Worm (Caenorhabditis elegans) whole organism, dauer: ENCODE data around the gene fbxa-116.

Experiments
- unc-62 ChIP-seq: sonication (generic microtip); optimal IDR thresholded peaks from 2 replicates; lab custom pipeline; 2017; ENCODE audit warnings: missing biosample characterization, missing genetic modification reagents, missing genetic modification characterization

Gene fbxa-116

ce11 chrV:20188790-20189189 is at the start of gene fbxa-116:
Gene fbxa-116 (minus strand): TSS chrV:20188890.
- TF ChIP-seq unc-62 (GFP tag; lab: Kevin White, UChicago) = no peak

ce11 chrV:20237429-20237828 is 48.7 kb upstream of the fbxa-116 start, which contains the start of gene sld-5:
Gene sld-5 (minus strand): TSS chrV:20237745.
- TF ChIP-seq unc-62 (GFP tag; lab: Kevin White, UChicago) = no peak

DNA sequence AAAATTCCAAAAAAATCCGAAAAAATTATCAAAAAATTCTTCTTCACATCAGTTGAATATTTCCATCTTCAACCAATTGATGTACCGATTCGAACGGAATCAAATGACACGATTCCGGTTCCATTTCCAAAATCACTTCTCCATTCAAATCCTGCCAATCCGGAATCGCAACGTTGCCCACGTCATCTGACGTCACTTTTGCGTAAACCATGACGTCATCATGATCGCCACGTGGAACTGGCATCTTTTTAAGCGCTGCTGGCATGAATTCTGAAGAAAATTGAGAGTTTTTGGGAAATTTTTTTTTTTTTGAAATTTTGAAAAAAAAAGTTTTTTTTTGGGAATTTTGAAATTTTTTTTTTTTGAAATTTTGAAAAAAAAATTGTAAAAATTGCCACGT is 46.5 kb upstream of the fbxa-116 start:
- no peak for TF ChIP-seq unc-62 (GFP tag; lab: Kevin White, UChicago)

ce11 chrV:20234439-20234838 is 45.7 kb upstream of the fbxa-116 start:
- TF ChIP-seq unc-62 (GFP tag; lab: Kevin White, UChicago) = no peak

- TF ChIP-seq unc-62 (GFP tag; lab: Kevin White, UChicago) = no peak
Measured at ce11 chrV:20233743-20234142, 45.1 kb upstream of the fbxa-116 start, which contains the start of gene Y113G7B.15. Gene Y113G7B.15 (minus strand): TSS chrV:20233843.

DNA sequence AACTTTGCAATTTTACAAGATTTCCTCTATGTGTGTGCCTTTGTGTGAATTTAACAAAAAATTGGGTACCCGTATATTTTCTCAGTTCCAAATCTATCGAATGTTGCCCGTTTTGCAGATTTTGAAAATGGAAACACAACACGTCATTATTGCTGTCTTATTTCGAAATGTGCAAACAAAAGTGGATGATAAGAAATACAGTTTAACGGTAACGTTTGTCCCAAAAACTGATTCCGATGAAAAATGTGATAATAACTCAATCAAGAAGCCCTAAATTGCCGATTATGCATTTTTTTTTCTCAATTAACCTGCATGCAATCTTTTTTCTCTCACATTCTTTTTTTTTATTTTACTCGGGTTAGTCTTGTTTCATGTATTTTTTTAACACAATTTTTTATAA is 36.6 kb upstream of the fbxa-116 start:
- TF ChIP-seq unc-62 (GFP tag; lab: Kevin White, UChicago) = no peak

DNA sequence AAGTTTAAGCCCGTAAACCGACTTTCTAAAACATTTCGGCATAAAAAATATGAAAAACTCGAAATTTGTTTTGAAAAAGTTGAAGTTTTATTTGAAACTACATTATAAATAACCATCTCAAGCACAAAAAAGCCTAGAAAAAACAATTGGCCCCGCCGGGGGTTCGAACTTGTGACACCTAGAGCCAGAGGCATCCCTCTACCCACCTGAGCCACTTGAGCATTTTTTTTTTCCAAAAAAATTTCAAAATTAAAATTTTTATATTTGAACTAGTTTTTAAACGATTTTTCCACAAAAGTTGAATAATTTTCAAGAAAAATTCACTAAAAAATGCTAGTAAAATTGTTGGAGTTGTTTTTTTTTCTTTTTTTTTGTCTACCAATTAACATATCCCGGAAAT is 35.0 kb upstream of the fbxa-116 start:
- no peak for TF ChIP-seq unc-62 (GFP tag; lab: Kevin White, UChicago)

ce11 chrV:20220604-20221003 is 31.9 kb upstream of the fbxa-116 start:
- no peak for TF ChIP-seq unc-62 (GFP tag; lab: Kevin White, UChicago)

DNA sequence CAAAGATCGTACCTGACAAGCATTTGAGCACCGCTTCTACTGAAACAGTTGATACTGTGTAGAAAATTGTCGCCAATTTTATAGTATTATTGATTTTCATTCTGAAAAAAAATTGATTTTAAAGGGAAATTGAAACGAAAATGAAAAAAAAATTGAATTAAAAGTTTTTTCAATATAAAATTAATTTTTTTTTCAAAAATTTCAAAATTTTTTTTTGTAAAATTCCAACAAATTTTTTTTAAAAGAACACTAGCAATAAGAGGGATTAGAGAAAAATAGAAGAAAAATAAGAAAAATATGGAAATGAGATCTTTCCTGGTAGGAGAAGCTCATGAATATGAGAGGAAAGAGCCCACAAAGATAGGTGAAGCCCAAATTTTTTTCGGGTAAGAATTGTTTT is 26.5 kb upstream of the fbxa-116 start, which contains the start of gene Y113G7B.11:
Gene Y113G7B.11 (minus strand): TSS at position 101 of the 400 bp plus-strand sequence.
- no peak for TF ChIP-seq unc-62 (GFP tag; lab: Kevin White, UChicago)

DNA sequence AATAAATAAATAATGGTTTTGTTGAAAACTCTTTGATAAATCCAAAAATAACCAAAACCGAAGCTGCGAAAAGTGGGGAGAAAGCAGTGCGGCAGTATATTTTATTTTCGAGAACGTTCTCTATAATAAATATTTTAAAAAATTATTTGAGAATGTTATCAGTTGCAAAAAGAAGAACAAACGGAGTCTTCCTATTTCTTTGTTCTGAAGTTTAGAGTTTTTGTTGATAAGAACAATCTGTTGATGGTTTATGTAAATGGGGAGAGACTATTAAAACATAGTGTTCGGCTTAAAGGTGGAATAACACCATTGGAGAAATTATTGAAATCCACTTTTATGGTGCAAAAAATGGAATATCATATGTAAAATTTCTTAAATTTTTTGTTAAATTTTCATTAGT is 24.4 kb upstream of the fbxa-116 start:
- no peak for TF ChIP-seq unc-62 (GFP tag; lab: Kevin White, UChicago)

- TF ChIP-seq unc-62 (GFP tag; lab: Kevin White, UChicago) = no peak
Measured at ce11 chrV:20212584-20212983, 23.9 kb upstream of the fbxa-116 start, which contains the start of gene Y113G7B.12. Gene Y113G7B.12 (minus strand): TSS chrV:20212684.

DNA sequence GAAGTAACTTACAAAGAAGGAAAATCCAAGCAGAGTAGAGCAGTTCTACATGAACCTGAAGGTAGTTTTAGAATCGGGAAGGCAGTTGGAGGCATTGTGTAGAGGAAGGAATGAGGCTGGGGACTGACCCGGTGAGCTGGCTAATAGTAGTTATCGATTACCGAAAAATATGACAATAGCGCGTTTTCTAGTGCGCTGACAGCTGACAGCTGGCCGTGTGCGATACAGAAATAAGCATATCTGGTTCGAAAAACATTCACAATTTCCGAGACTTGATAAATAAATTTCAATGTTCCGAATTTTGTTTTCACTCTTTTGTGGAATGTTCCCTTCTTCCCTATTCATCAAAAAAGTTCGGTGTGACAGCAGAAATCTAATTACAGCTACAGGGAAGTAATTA is 17.4 kb upstream of the fbxa-116 start, which contains the start of the genes fbxb-59 and srbc-34:
Gene fbxb-59 (minus strand): TSS at position 101 of the 400 bp plus-strand sequence.
Gene srbc-34 (plus strand): TSS at position 233 of the 400 bp plus-strand sequence.
- no peak for TF ChIP-seq unc-62 (GFP tag; lab: Kevin White, UChicago)

- no peak for TF ChIP-seq unc-62 (GFP tag; lab: Kevin White, UChicago)
Measured at ce11 chrV:20203085-20203484, 14.4 kb upstream of the fbxa-116 start, which contains the start of gene fbxa-113. Gene fbxa-113 (plus strand): TSS chrV:20203385.

ce11 chrV:20201316-20201715 is 12.6 kb upstream of the fbxa-116 start, which contains the start of gene fbxa-114:
Gene fbxa-114 (plus strand): TSS chrV:20201616.
- TF ChIP-seq unc-62 (GFP tag; lab: Kevin White, UChicago) = no peak

ce11 chrV:20199658-20200057 is 11.0 kb upstream of the fbxa-116 start:
- no peak for TF ChIP-seq unc-62 (GFP tag; lab: Kevin White, UChicago)

DNA sequence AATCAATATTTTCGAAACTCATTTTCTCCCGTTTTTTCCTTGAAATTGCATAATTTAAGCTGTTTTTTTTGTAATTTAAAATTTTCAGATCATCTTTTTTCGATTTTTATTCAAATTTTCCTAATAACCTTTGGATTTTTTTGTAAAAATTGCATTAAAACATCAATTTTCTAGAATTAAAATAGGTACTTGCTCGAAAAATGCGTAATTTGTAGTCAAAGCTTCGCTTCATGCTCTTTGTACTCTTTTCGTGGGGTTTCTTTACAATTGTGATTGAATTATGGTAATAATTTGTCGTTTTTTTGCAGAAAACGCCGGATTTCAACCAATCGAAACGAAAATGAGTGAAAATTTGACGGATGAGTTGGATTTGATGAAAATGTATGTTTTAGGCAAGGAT is 10.3 kb upstream of the fbxa-116 start, which contains the start of gene fog-2:
Gene fog-2 (plus strand): TSS at position 301 of the 400 bp plus-strand sequence.
- no peak for TF ChIP-seq unc-62 (GFP tag; lab: Kevin White, UChicago)

ce11 chrV:20196671-20197070 is 8.0 kb upstream of the fbxa-116 start, which contains the start of gene ftr-1:
Gene ftr-1 (plus strand): TSS chrV:20196971.
- no peak for TF ChIP-seq unc-62 (GFP tag; lab: Kevin White, UChicago)
